Worm (Caenorhabditis elegans): ENCODE results near the gene cnc-11.

cnc-11 gene

ce11 chrV:1455280-1455679 lies 13.1 kb downstream of the cnc-11 start:
- TF ChIP-seq ztf-26 (tag; optimal IDR thresholded peaks at IDR 0.05) (no peak), rpc-1 (optimal IDR thresholded peaks at IDR 0.05) (no peak), rpc-1 (tag; optimal IDR thresholded peaks at IDR 0.05) (no peak), hmg-1.2 (GFP tag; IDR thresholded peaks at IDR 0.05) (peak; percentile 78), gei-17 (GFP tag; optimal IDR thresholded peaks at IDR 0.05) (no peak), egl-18 (GFP tag; IDR thresholded peaks at IDR 0.05) (no peak), nhr-179 (tag; optimal IDR thresholded peaks at IDR 0.05) (no peak), repo-1 (tag; optimal IDR thresholded peaks at IDR 0.05) (no peak), snpc-1.1 (tag; optimal IDR thresholded peaks at IDR 0.05; ENCODE audit: insufficient read depth) (peak; percentile 78), ceh-40 (GFP tag; IDR thresholded peaks at IDR 0.05) (no peak), F10E7.11 (tag; optimal IDR thresholded peaks at IDR 0.05) (no peak), mcd-1 (GFP tag; IDR thresholded peaks at IDR 0.05) (peak; percentile 40; the same call in 1 of the 2 replicates), dox-1 (GFP tag; IDR thresholded peaks at IDR 0.05) (peak; percentile 49; the same call in 1 of the 2 replicates), lir-1 (GFP tag; conservative IDR thresholded peaks at IDR 0.05) (no peak), B0336.3 (GFP tag; IDR thresholded peaks at IDR 0.05) (0 out of 2 replicates have a peak, but pooled peaks have one; percentile 22), sptf-2 (GFP tag; optimal IDR thresholded peaks at IDR 0.05) (no peak), F57C9.4 (tag; optimal IDR thresholded peaks at IDR 0.05) (no peak), dpl-1 (GFP tag; optimal IDR thresholded peaks at IDR 0.05) (no peak), ceh-27 (GFP tag; optimal IDR thresholded peaks at IDR 0.05) (no peak), egrh-3 (GFP tag; IDR thresholded peaks at IDR 0.05) (peak; percentile 62; the same call in 1 of the 2 replicates), snpc-4 (GFP tag; optimal IDR thresholded peaks at IDR 0.05) (peak; percentile 29), snpc-4 (tag; optimal IDR thresholded peaks at IDR 0.05) (peak in 3 of 4 experiments; percentile 71 to 94 (median 91)), nhr-120 (GFP tag; IDR thresholded peaks at IDR 0.05) (0 out of 2 replicates have a peak, but pooled peaks have one; percentile 52)

- TF ChIP-seq ceh-27 (GFP tag; optimal IDR thresholded peaks at IDR 0.05) (no peak), madf-3 (GFP tag; IDR thresholded peaks at IDR 0.05) (no peak), nhr-80 (tag; optimal IDR thresholded peaks at IDR 0.05) (peak; percentile 73), ztf-18 (tag; optimal IDR thresholded peaks at IDR 0.05) (no peak), Y56A3A.18 (GFP tag; IDR thresholded peaks at IDR 0.05) (no peak), F22D6.2 (tag; optimal IDR thresholded peaks at IDR 0.05) (no peak), cebp-2 (GFP tag; IDR thresholded peaks at IDR 0.05) (no peak), F37B4.10 (GFP tag; IDR thresholded peaks at IDR 0.05) (no peak), egrh-3 (GFP tag; IDR thresholded peaks at IDR 0.05) (no peak), repo-1 (tag; optimal IDR thresholded peaks at IDR 0.05) (no peak), B0336.3 (GFP tag; IDR thresholded peaks at IDR 0.05) (peak; percentile 56; the same call in 1 of the 2 replicates), ztf-3 (GFP tag; optimal IDR thresholded peaks at IDR 0.05) (no peak), Y67H2A.10 (GFP tag; conservative IDR thresholded peaks at IDR 0.05) (no peak), cebp-1 (GFP tag; IDR thresholded peaks at IDR 0.05) (no peak), cebp-1 (tag; optimal IDR thresholded peaks at IDR 0.05) (no peak), him-1 (tag; optimal IDR thresholded peaks at IDR 0.05) (no peak), tbp1 (GFP tag; optimal IDR thresholded peaks at IDR 0.05) (no peak), Y79H2A.3 (GFP tag; conservative IDR thresholded peaks at IDR 0.05) (no peak), atf-7 (tag; optimal IDR thresholded peaks at IDR 0.05) (peak; percentile 65), egl-18 (GFP tag; IDR thresholded peaks at IDR 0.05) (no peak), F55B11.4 (tag; optimal IDR thresholded peaks at IDR 0.05; ENCODE audit: borderline replicate concordance, insufficient read depth) (no peak), F39B2.1 (GFP tag; IDR thresholded peaks at IDR 0.05) (no peak), mxl-1 (tag; optimal IDR thresholded peaks at IDR 0.05) (no peak), attf-6 (GFP tag; IDR thresholded peaks at IDR 0.05) (no peak), lin-54 (GFP tag; optimal IDR thresholded peaks at IDR 0.05) (peak; percentile 8), nhr-179 (tag; optimal IDR thresholded peaks at IDR 0.05) (no peak), ceh-58 (GFP tag; IDR thresholded peaks at IDR 0.05) (no peak), lsy-27 (tag; optimal IDR thresholded peaks at IDR 0.05; ENCODE audit: borderline replicate concordance, insufficient read depth) (no peak), ets-4 (GFP tag; optimal IDR thresholded peaks at IDR 0.05) (peak; percentile 78), snpc-3.4 (tag; optimal IDR thresholded peaks at IDR 0.05) (no peak), xnd-1 (tag; optimal IDR thresholded peaks at IDR 0.05) (no peak), ztf-22 (GFP tag; optimal IDR thresholded peaks at IDR 0.05) (peak; percentile 74)
Measured at ce11 chrV:1456614-1457013, 14.5 kb downstream of the cnc-11 start.
